Fruit fly (Drosophila melanogaster) whole organism: ENCODE data around the gene CG18473.

Experiments used
- EcR ChIP-seq, 2 experiments: fragments of >200 bp; optimal IDR thresholded peaks; 2 replicates each; lab custom pipeline; 2017; ENCODE audit warnings: missing biosample characterization in 2 of 2, missing genetic modification characterization in 2 of 2, missing genetic modification reagents in 2 of 2
- pan ChIP-seq: fragments of >200 bp; optimal IDR thresholded peaks from 2 replicates; lab custom pipeline; 2017
- psq ChIP-seq: fragments of >200 bp; optimal IDR thresholded peaks from 2 replicates; lab custom pipeline; 2017
- usp ChIP-seq: fragments of >200 bp; optimal IDR thresholded peaks from 2 replicates; lab custom pipeline; 2017; ENCODE audit warnings: missing biosample characterization, missing genetic modification characterization, mixed read lengths

- TF ChIP-seq EcR (GFP tag; optimal IDR thresholded peaks at IDR 0.05; lab: Kevin White, UChicago), result no peak
- no peak for TF ChIP-seq psq (lab: Kevin White, UChicago)
- TF ChIP-seq usp (GFP tag; lab: Kevin White, UChicago), result no peak
- no peak for TF ChIP-seq pan (lab: Kevin White, UChicago)
Measured at dm6 chr3R:9328411-9328810, 34.7 kb upstream of the CG18473 start, which contains the start of gene CG8861.
